Worm (Caenorhabditis elegans): ENCODE results near the gene mrpl-41.

The mrpl-41 gene

ce11 chrII:323048-323776 lies 34.5 kb downstream of the mrpl-41 start, which contains the start of gene K01A2.10 (continued):
- TF ChIP-seq tbx-2 (tag; optimal IDR thresholded peaks at IDR 0.05) (no peak), hpl-2 (GFP tag; optimal IDR thresholded peaks at IDR 0.05) (no peak), mab-9 (GFP tag; IDR thresholded peaks at IDR 0.05) (no peak), lir-3 (tag; optimal IDR thresholded peaks at IDR 0.05; ENCODE audit: poor library complexity) (no peak), ces-1 (GFP tag; optimal IDR thresholded peaks at IDR 0.05) (no peak), mdl-1 (tag; optimal IDR thresholded peaks at IDR 0.05) (peak in 1 of 2 experiments; percentile 51), hlh-4 (tag; optimal IDR thresholded peaks at IDR 0.05) (no peak), nhr-12 (tag; optimal IDR thresholded peaks at IDR 0.05) (no peak), alr-1 (tag; optimal IDR thresholded peaks at IDR 0.05; ENCODE audit: borderline replicate concordance) (no peak), ceh-82 (tag; optimal IDR thresholded peaks at IDR 0.05) (peak; percentile 3 to 58 (median 17)), rnt-1 (tag; optimal IDR thresholded peaks at IDR 0.05) (peak; percentile 65), zip-4 (GFP tag; optimal IDR thresholded peaks at IDR 0.05) (no peak), unc-62 (GFP tag; optimal IDR thresholded peaks at IDR 0.05) (no peak), F16B12.6 (tag; optimal IDR thresholded peaks at IDR 0.05) (no peak)

- TF ChIP-seq nhr-71 (tag; optimal IDR thresholded peaks at IDR 0.05) (peak; percentile 28), efl-1 (optimal IDR thresholded peaks at IDR 0.05) (no peak), efl-1 (GFP tag; optimal IDR thresholded peaks at IDR 0.05 in 1 of 2) (peak in 1 of 2 experiments; percentile 86), lin-14 (GFP tag; optimal IDR thresholded peaks at IDR 0.05) (peak; percentile 20), C16A3.4 (tag; optimal IDR thresholded peaks at IDR 0.05) (no peak), mep-1 (tag; optimal IDR thresholded peaks at IDR 0.05) (no peak), unc-130 (tag; optimal IDR thresholded peaks at IDR 0.05) (peak; percentile 1), aha-1 (tag; optimal IDR thresholded peaks at IDR 0.05) (no peak), rnt-1 (tag; optimal IDR thresholded peaks at IDR 0.05) (peak; percentile 50)
Measured at ce11 chrII:325639-326350, 37.1 kb downstream of the mrpl-41 start, which contains the start of gene sgcb-1. sgcb-1 (plus strand) TSS chrII:326300.

- TF ChIP-seq nhr-20 (tag; optimal IDR thresholded peaks at IDR 0.05) (no peak), hlh-4 (tag; optimal IDR thresholded peaks at IDR 0.05) (no peak), ama-1 (optimal IDR thresholded peaks at IDR 0.05) (no peak), egl-27 (tag; optimal IDR thresholded peaks at IDR 0.05) (no peak), jun-1 (tag; optimal IDR thresholded peaks at IDR 0.05) (no peak), unc-62 (GFP tag; optimal IDR thresholded peaks at IDR 0.05) (no peak), nhr-76 (tag; optimal IDR thresholded peaks at IDR 0.05) (no peak)
Measured at ce11 chrII:332419-332818, 43.7 kb downstream of the mrpl-41 start, which contains the start of gene cbn-1. cbn-1 (minus strand) TSS chrII:332519.

- no peak for TF ChIP-seq C04F5.9 (tag; optimal IDR thresholded peaks at IDR 0.05)
- TF ChIP-seq blmp-1 (tag; optimal IDR thresholded peaks at IDR 0.05) = peak; percentile 97
- no peak for TF ChIP-seq lin-15B (tag; optimal IDR thresholded peaks at IDR 0.05)
- no peak for TF ChIP-seq ceh-63 (GFP tag; optimal IDR thresholded peaks at IDR 0.05)
- peak in 4 of 6 experiments; percentile 25 to 65 (median 51) for TF ChIP-seq elt-3 (tag; optimal IDR thresholded peaks at IDR 0.05)
- TF ChIP-seq pqm-1 (tag; optimal IDR thresholded peaks at IDR 0.05) = peak; percentile 38
- TF ChIP-seq C34B4.2 (tag; optimal IDR thresholded peaks at IDR 0.05) = no peak
- TF ChIP-seq aly-2 (tag; optimal IDR thresholded peaks at IDR 0.05) = no peak
- TF ChIP-seq lsy-2 (tag; optimal IDR thresholded peaks at IDR 0.05) = no peak
- peak; percentile 52 for TF ChIP-seq elt-2 (tag; optimal IDR thresholded peaks at IDR 0.05)
- no peak for TF ChIP-seq ztf-4 (tag; optimal IDR thresholded peaks at IDR 0.05)
- TF ChIP-seq ztf-11 (tag; optimal IDR thresholded peaks at IDR 0.05) = no peak
- TF ChIP-seq nhr-11 (tag; optimal IDR thresholded peaks at IDR 0.05) = no peak
- TF ChIP-seq skn-1 (tag; optimal IDR thresholded peaks at IDR 0.05) = no peak
- TF ChIP-seq unc-98 (GFP tag; IDR thresholded peaks at IDR 0.05) = no peak
- TF ChIP-seq lin-13 (GFP tag; optimal IDR thresholded peaks at IDR 0.05) = no peak
- TF ChIP-seq lin-14 (GFP tag; optimal IDR thresholded peaks at IDR 0.05) = no peak
- no peak for TF ChIP-seq ceh-90 (tag; optimal IDR thresholded peaks at IDR 0.05)
- no peak for TF ChIP-seq zag-1 (tag; optimal IDR thresholded peaks at IDR 0.05)
- no peak for TF ChIP-seq lin-39 (tag; optimal IDR thresholded peaks at IDR 0.05)
Measured at ce11 chrII:333853-334449, 45.2 kb downstream of the mrpl-41 start.
